Fruit fly (Drosophila melanogaster) whole organism, embryonic: ENCODE data around the gene Arv1.

Experiments
- CG10431 ChIP-seq: fragments of 200-800 bp; sonication (Bioruptor generic); optimal IDR thresholded peaks from 3 replicates; lab custom pipeline; 2018; ENCODE audit warnings: missing biosample characterization, mild to moderate bottlenecking, missing genetic modification characterization
- CG12071 ChIP-seq: fragments of 200-800 bp; sonication (Bioruptor generic); optimal IDR thresholded peaks from 3 replicates; lab custom pipeline; 2018; ENCODE audit warnings: missing biosample characterization, mild to moderate bottlenecking, missing genetic modification characterization
- CG12299 ChIP-seq: fragments of 200-800 bp; sonication (Bioruptor generic); optimal IDR thresholded peaks from 2 replicates; lab custom pipeline; 2018; ENCODE audit warnings: missing biosample characterization, mild to moderate bottlenecking, missing genetic modification characterization
- CG13894 ChIP-seq: fragments of 200-800 bp; sonication (Bioruptor generic); optimal IDR thresholded peaks from 3 replicates; lab custom pipeline; 2018; ENCODE audit warnings: missing biosample characterization, mild to moderate bottlenecking, missing genetic modification characterization, moderate library complexity
- CG15601 ChIP-seq: fragments of 200-800 bp; sonication (Bioruptor generic); optimal IDR thresholded peaks from 3 replicates; lab custom pipeline; 2019; ENCODE audit warnings: missing biosample characterization, mild to moderate bottlenecking, missing genetic modification characterization, moderate library complexity
- CG17568 ChIP-seq: fragments of 200-800 bp; sonication (Bioruptor generic); optimal IDR thresholded peaks from 2 replicates; lab custom pipeline; 2018; ENCODE audit warnings: missing biosample characterization, mild to moderate bottlenecking, missing genetic modification characterization, moderate library complexity
- CG17802 ChIP-seq: fragments of 200-800 bp; sonication (Bioruptor generic); optimal IDR thresholded peaks from 2 replicates; lab custom pipeline; 2018; ENCODE audit warnings: missing biosample characterization, mild to moderate bottlenecking, missing genetic modification characterization, moderate library complexity
- CG17829 ChIP-seq: fragments of 200-800 bp; optimal IDR thresholded peaks from 2 replicates; lab custom pipeline; 2019; ENCODE audit warnings: missing biosample characterization, mild to moderate bottlenecking, missing genetic modification characterization, moderate library complexity
- CG1792 ChIP-seq: fragments of 200-800 bp; sonication (Bioruptor generic); optimal IDR thresholded peaks from 2 replicates; lab custom pipeline; 2016; ENCODE audit warnings: missing biosample characterization, missing genetic modification characterization
- CG2116 ChIP-seq: fragments of 200-800 bp; sonication (Bioruptor generic); optimal IDR thresholded peaks from 3 replicates; lab custom pipeline; 2018; ENCODE audit warnings: missing biosample characterization, mild to moderate bottlenecking, missing genetic modification characterization
- CG2120 ChIP-seq: fragments of 200-800 bp; sonication (Bioruptor generic); optimal IDR thresholded peaks from 3 replicates; lab custom pipeline; 2016; ENCODE audit warnings: missing biosample characterization, missing genetic modification characterization
- CG2202 ChIP-seq: fragments of 200-800 bp; sonication (Bioruptor generic); optimal IDR thresholded peaks from 2 replicates; lab custom pipeline; 2018; ENCODE audit warnings: missing biosample characterization, mild to moderate bottlenecking, missing genetic modification characterization
- CG34224 ChIP-seq: fragments of 200-800 bp; sonication (Bioruptor generic); IDR thresholded peaks from 3 replicates; pipeline ENCODE4 v1.3.6; 2022; ENCODE audit warnings: missing biosample characterization, missing genetic modification characterization; ENCODE audit not compliant: partially characterized antibody
- CG3838 ChIP-seq: fragments of 200-800 bp; sonication (Bioruptor generic); optimal IDR thresholded peaks from 3 replicates; lab custom pipeline; 2016; ENCODE audit warnings: missing biosample characterization, missing genetic modification characterization
- CG8924 ChIP-seq: fragments of 200-800 bp; optimal IDR thresholded peaks from 3 replicates; lab custom pipeline; 2019; ENCODE audit warnings: missing biosample characterization, mild to moderate bottlenecking, missing genetic modification characterization, moderate library complexity
- CHES-1-like ChIP-seq: fragments of 200-800 bp; sonication (Bioruptor generic); optimal IDR thresholded peaks from 2 replicates; lab custom pipeline; 2016; ENCODE audit warnings: missing biosample characterization, missing genetic modification characterization
- Camta ChIP-seq: fragments of 200-800 bp; sonication (Bioruptor generic); optimal IDR thresholded peaks from 2 replicates; lab custom pipeline; 2016; ENCODE audit warnings: missing biosample characterization, missing genetic modification characterization
- Dip3 ChIP-seq: fragments of 200-800 bp; sonication (Bioruptor generic); optimal IDR thresholded peaks from 3 replicates; lab custom pipeline; 2016; ENCODE audit warnings: missing biosample characterization, missing genetic modification characterization
- Doc3 ChIP-seq: fragments of 200-800 bp; sonication (Bioruptor generic); IDR thresholded peaks from 3 replicates; pipeline ENCODE4 v1.3.6; 2022; ENCODE audit warnings: missing biosample characterization, missing genetic modification characterization; ENCODE audit not compliant: partially characterized antibody
- Dref ChIP-seq: fragments of 200-800 bp; sonication (Bioruptor generic); IDR thresholded peaks from 2 replicates; pipeline ENCODE4 v1.3.6; 2022; ENCODE audit warnings: missing biosample characterization, missing genetic modification characterization
- Elba2 ChIP-seq: fragments of 200-800 bp; sonication (Bioruptor generic); optimal IDR thresholded peaks from 3 replicates; lab custom pipeline; 2016; ENCODE audit warnings: missing biosample characterization, missing genetic modification characterization
- Ets97D ChIP-seq: fragments of 200-800 bp; sonication (Bioruptor generic); optimal IDR thresholded peaks from 3 replicates; lab custom pipeline; 2016; ENCODE audit warnings: missing biosample characterization, missing genetic modification characterization
- HLH54F ChIP-seq: fragments of 200-800 bp; sonication (Bioruptor generic); optimal IDR thresholded peaks from 3 replicates; lab custom pipeline; 2016; ENCODE audit warnings: missing biosample characterization, missing genetic modification characterization
- HmgD ChIP-seq: fragments of 200-800 bp; sonication (Bioruptor generic); optimal IDR thresholded peaks from 3 replicates; lab custom pipeline; 2016; ENCODE audit warnings: missing biosample characterization, missing genetic modification characterization
- Hmx ChIP-seq: fragments of 200-800 bp; sonication (Bioruptor generic); optimal IDR thresholded peaks from 2 replicates; lab custom pipeline; 2016; ENCODE audit warnings: missing biosample characterization, missing genetic modification characterization
- MESR4 ChIP-seq: fragments of 200-800 bp; sonication (Bioruptor generic); optimal IDR thresholded peaks from 2 replicates; lab custom pipeline; 2018; ENCODE audit warnings: missing biosample characterization, mild to moderate bottlenecking, missing genetic modification characterization, moderate library complexity
- Nf-YB ChIP-seq: fragments of 200-800 bp; sonication (Bioruptor generic); optimal IDR thresholded peaks from 3 replicates; lab custom pipeline; 2019; ENCODE audit warnings: missing biosample characterization, mild to moderate bottlenecking, missing genetic modification characterization, moderate library complexity
- Side ChIP-seq: fragments of 200-800 bp; sonication (Bioruptor generic); optimal IDR thresholded peaks from 2 replicates; lab custom pipeline; 2016; ENCODE audit warnings: missing biosample characterization, missing genetic modification characterization
- Sry-δ ChIP-seq: fragments of 200-800 bp; sonication (Bioruptor generic); optimal IDR thresholded peaks from 2 replicates; lab custom pipeline; 2016; ENCODE audit warnings: missing biosample characterization, missing genetic modification characterization
- Xbp1 ChIP-seq: fragments of 200-800 bp; sonication (Bioruptor generic); optimal IDR thresholded peaks from 3 replicates; lab custom pipeline; 2016; ENCODE audit warnings: missing biosample characterization, mild to moderate bottlenecking, missing genetic modification characterization
- YL-1 ChIP-seq: fragments of 200-800 bp; sonication (Bioruptor generic); optimal IDR thresholded peaks from 3 replicates; lab custom pipeline; 2017; ENCODE audit warnings: missing biosample characterization, mild to moderate bottlenecking, missing genetic modification characterization
- az2 ChIP-seq: fragments of 200-800 bp; sonication (Bioruptor generic); optimal IDR thresholded peaks from 3 replicates; lab custom pipeline; 2016; ENCODE audit warnings: missing biosample characterization, missing genetic modification characterization
- cato ChIP-seq: fragments of 200-800 bp; sonication (Bioruptor generic); optimal IDR thresholded peaks from 2 replicates; lab custom pipeline; 2016; ENCODE audit warnings: missing biosample characterization, missing genetic modification characterization, borderline replicate concordance
- caup ChIP-seq: fragments of 200-800 bp; sonication (Bioruptor generic); optimal IDR thresholded peaks from 3 replicates; lab custom pipeline; 2017; ENCODE audit warnings: missing biosample characterization, mild to moderate bottlenecking, missing genetic modification characterization, moderate library complexity; ENCODE audit not compliant: severe bottlenecking
- dpn ChIP-seq, 2 experiments: fragments of 200-800 bp; sonication (Bioruptor generic); optimal IDR thresholded peaks; 3 replicates each; lab custom pipeline; 2016; ENCODE audit warnings: missing biosample characterization in 2 of 2, missing genetic modification characterization in 2 of 2
- gem ChIP-seq: fragments of 200-800 bp; sonication (Bioruptor generic); optimal IDR thresholded peaks from 2 replicates; lab custom pipeline; 2019; ENCODE audit warnings: missing biosample characterization, mild to moderate bottlenecking, missing genetic modification characterization, moderate library complexity
- grau ChIP-seq: fragments of 200-800 bp; optimal IDR thresholded peaks from 3 replicates; lab custom pipeline; 2019; ENCODE audit warnings: missing biosample characterization, mild to moderate bottlenecking, missing genetic modification characterization, moderate library complexity
- gro ChIP-seq: fragments of 200-800 bp; sonication (Bioruptor generic); optimal IDR thresholded peaks from 2 replicates; lab custom pipeline; 2016; ENCODE audit warnings: missing biosample characterization, missing genetic modification characterization
- gsb-n ChIP-seq: fragments of 200-800 bp; sonication (Bioruptor generic); optimal IDR thresholded peaks from 3 replicates; lab custom pipeline; 2018; ENCODE audit warnings: missing biosample characterization, mild to moderate bottlenecking, missing genetic modification characterization
- lilli ChIP-seq: fragments of 200-800 bp; sonication (Bioruptor generic); optimal IDR thresholded peaks from 3 replicates; lab custom pipeline; 2016; ENCODE audit warnings: missing biosample characterization, missing genetic modification characterization
- mam ChIP-seq: fragments of 200-800 bp; sonication (Bioruptor generic); optimal IDR thresholded peaks from 3 replicates; lab custom pipeline; 2016; ENCODE audit warnings: missing biosample characterization, missing genetic modification characterization
- nau ChIP-seq: fragments of 200-800 bp; sonication (Bioruptor generic); optimal IDR thresholded peaks from 3 replicates; lab custom pipeline; 2017; ENCODE audit warnings: missing biosample characterization, mild to moderate bottlenecking, missing genetic modification characterization, missing genetic modification reagents
- sr ChIP-seq: fragments of 200-800 bp; sonication (Bioruptor generic); IDR thresholded peaks from 3 replicates; pipeline ENCODE4 v1.3.6; 2022; ENCODE audit warnings: missing biosample characterization, missing genetic modification characterization
- sug ChIP-seq: fragments of 200-800 bp; optimal IDR thresholded peaks from 2 replicates; lab custom pipeline; 2019; ENCODE audit warnings: missing biosample characterization, mild to moderate bottlenecking, missing genetic modification characterization, moderate library complexity
- trem ChIP-seq: fragments of 200-800 bp; optimal IDR thresholded peaks from 3 replicates; lab custom pipeline; 2019; ENCODE audit warnings: missing biosample characterization, mild to moderate bottlenecking, missing genetic modification characterization, moderate library complexity
- unc-4 ChIP-seq: fragments of 200-800 bp; sonication (Bioruptor generic); IDR thresholded peaks from 2 replicates; pipeline ENCODE4 v1.3.6; 2022; ENCODE audit warnings: missing biosample characterization, missing genetic modification characterization; ENCODE audit not compliant: partially characterized antibody
- vvl ChIP-seq: fragments of 200-800 bp; sonication (Bioruptor generic); IDR thresholded peaks from 2 replicates; pipeline ENCODE4 v1.3.6; 2022; ENCODE audit warnings: missing biosample characterization, missing genetic modification characterization

The Arv1 gene

DNA sequence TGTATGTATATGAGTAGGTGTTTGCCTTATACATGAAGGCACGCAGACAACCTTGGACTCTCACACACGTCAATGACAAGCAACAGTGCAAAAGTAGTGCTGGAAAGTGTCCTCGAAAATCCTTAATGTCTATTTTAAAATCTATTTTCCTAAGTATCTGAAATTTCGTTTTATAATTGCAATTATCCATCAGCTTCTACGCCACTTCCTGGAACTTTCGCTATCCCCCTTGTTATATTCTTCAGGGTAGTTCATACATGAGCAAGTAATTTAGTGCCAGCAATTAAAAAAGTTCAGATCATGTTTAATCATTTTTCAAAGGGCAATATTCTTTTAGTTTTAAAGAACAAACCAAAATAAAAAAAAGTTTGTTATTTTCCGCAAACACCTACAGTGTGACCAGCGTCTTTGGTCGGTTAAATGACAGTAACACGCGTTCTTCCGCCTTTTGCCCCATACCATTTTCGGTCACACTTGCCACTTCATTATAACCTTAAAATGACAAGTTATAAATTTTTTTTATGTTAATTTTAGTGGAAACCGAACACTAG is 12.3 kb downstream of the Arv1 start (continued):
- peak; percentile 13; the same call in 1 of the 3 replicates for TF ChIP-seq sr (GFP tag; lab: Robert Waterston, UW)
- TF ChIP-seq CG12071 (GFP tag; lab: Kevin White, UChicago), result no peak
- TF ChIP-seq gem, result peak; percentile 31
- TF ChIP-seq lilli (GFP tag; lab: Kevin White, UChicago), result peak; percentile 38
- peak; percentile 7 for TF ChIP-seq Nf-YB (GFP tag; lab: Kevin White, UChicago)
- peak; percentile 58 for TF ChIP-seq CG2120 (GFP tag; lab: Kevin White, UChicago)
- peak; percentile 85 for TF ChIP-seq CG10431
- peak; percentile 26 for TF ChIP-seq Elba2 (GFP tag; lab: Kevin White, UChicago)
- TF ChIP-seq CG2202, result no peak
- peak; percentile 68 for TF ChIP-seq trem (tag; lab: Kevin White, UChicago)
- TF ChIP-seq Sry-δ (GFP tag; lab: Kevin White, UChicago), result peak; percentile 39
- peak; percentile 38 for TF ChIP-seq CHES-1-like
- peak; percentile 59 for TF ChIP-seq CG8924 (tag; lab: Kevin White, UChicago)
- peak; percentile 27 for TF ChIP-seq az2
- TF ChIP-seq CG13894, result no peak
- peak; percentile 10; the same call in 1 of the 3 replicates for TF ChIP-seq CG34224
- TF ChIP-seq sug (tag; lab: Kevin White, UChicago), result peak; percentile 23
- TF ChIP-seq caup, result peak; percentile 5
- peak; percentile 42 for TF ChIP-seq vvl (GFP tag; lab: Robert Waterston, UW)
- TF ChIP-seq Dref (GFP tag; lab: Robert Waterston, UW), result 0 out of 2 replicates have a peak, but pooled peaks have one; percentile 10
- TF ChIP-seq gro, result peak; percentile 3
- TF ChIP-seq grau, result peak; percentile 3
- peak in 1 of 2 experiments; percentile 40 for TF ChIP-seq dpn (GFP tag; optimal IDR thresholded peaks at IDR 0.05; lab: Kevin White, UChicago)
- no peak for TF ChIP-seq Hmx (GFP tag; lab: Kevin White, UChicago)
- TF ChIP-seq YL-1 (GFP tag; lab: Kevin White, UChicago), result peak; percentile 88
- peak; percentile 40 for TF ChIP-seq CG17829 (tag; lab: Kevin White, UChicago)
- peak; percentile 27 for TF ChIP-seq Xbp1 (GFP tag; lab: Kevin White, UChicago)
- peak; percentile 29 for TF ChIP-seq CG17802 (tag; lab: Kevin White, UChicago)
- no peak for TF ChIP-seq Doc3 (GFP tag; lab: Robert Waterston, UW)
- peak; percentile 41 for TF ChIP-seq mam (GFP tag; lab: Kevin White, UChicago)
- no peak for TF ChIP-seq CG3838 (GFP tag; lab: Kevin White, UChicago)
- no peak for TF ChIP-seq nau (GFP tag; lab: Kevin White, UChicago)
- peak; percentile 14; the same call in 1 of the 2 replicates for TF ChIP-seq unc-4 (GFP tag; lab: Robert Waterston, UW)
- TF ChIP-seq CG17568 (GFP tag; lab: Kevin White, UChicago), result no peak
- TF ChIP-seq MESR4 (GFP tag; lab: Kevin White, UChicago), result peak; percentile 49
- peak; percentile 63 for TF ChIP-seq CG2116 (GFP tag; lab: Kevin White, UChicago)
- TF ChIP-seq cato (GFP tag; lab: Kevin White, UChicago), result peak; percentile 0
- peak; percentile 9 for TF ChIP-seq Dip3 (GFP tag; lab: Kevin White, UChicago)
- TF ChIP-seq gsb-n (tag; lab: Kevin White, UChicago), result peak; percentile 38
- peak; percentile 70 for TF ChIP-seq Ets97D (GFP tag; lab: Kevin White, UChicago)
- TF ChIP-seq HLH54F (GFP tag; lab: Kevin White, UChicago), result peak; percentile 25
- peak; percentile 35 for TF ChIP-seq Side (GFP tag; lab: Kevin White, UChicago)
- peak; percentile 11 for TF ChIP-seq HmgD (GFP tag; lab: Kevin White, UChicago)
- TF ChIP-seq CG1792 (GFP tag; lab: Kevin White, UChicago), result no peak
- TF ChIP-seq CG15601 (tag; lab: Kevin White, UChicago), result no peak
- TF ChIP-seq CG12299 (tag; lab: Kevin White, UChicago), result peak; percentile 2
- peak; percentile 27 for TF ChIP-seq Camta (GFP tag; lab: Kevin White, UChicago)
